Worm (Caenorhabditis elegans): ENCODE data around the gene B0035.22.

B0035.22 gene

ce11 chrIV:11310624-11311023 is 4.3 kb upstream of the B0035.22 start, which contains the start of gene znf-207 (continued):
- peak; percentile 45 for TF ChIP-seq cnd-1 (tag; optimal IDR thresholded peaks at IDR 0.05)
- TF ChIP-seq ham-2 (GFP tag; optimal IDR thresholded peaks at IDR 0.05), result no peak
- TF ChIP-seq nhr-28 (tag; optimal IDR thresholded peaks at IDR 0.05), result no peak

ce11 chrIV:11311484-11311883 is 3.5 kb upstream of the B0035.22 start:
- TF ChIP-seq unc-120 (tag; optimal IDR thresholded peaks at IDR 0.05; ENCODE audit: poor library complexity, severe bottlenecking) (no peak), lsy-2 (tag; optimal IDR thresholded peaks at IDR 0.05) (no peak), sem-2 (GFP tag; optimal IDR thresholded peaks at IDR 0.05) (no peak), nhr-12 (tag; optimal IDR thresholded peaks at IDR 0.05) (no peak), mep-1 (tag; optimal IDR thresholded peaks at IDR 0.05) (no peak), pha-4 (tag; optimal IDR thresholded peaks at IDR 0.05) (no peak), sptf-1 (tag; optimal IDR thresholded peaks at IDR 0.05) (peak; percentile 21), mab-5 (tag; optimal IDR thresholded peaks at IDR 0.05) (no peak), lin-32 (GFP tag; optimal IDR thresholded peaks at IDR 0.05) (peak; percentile 38)

DNA sequence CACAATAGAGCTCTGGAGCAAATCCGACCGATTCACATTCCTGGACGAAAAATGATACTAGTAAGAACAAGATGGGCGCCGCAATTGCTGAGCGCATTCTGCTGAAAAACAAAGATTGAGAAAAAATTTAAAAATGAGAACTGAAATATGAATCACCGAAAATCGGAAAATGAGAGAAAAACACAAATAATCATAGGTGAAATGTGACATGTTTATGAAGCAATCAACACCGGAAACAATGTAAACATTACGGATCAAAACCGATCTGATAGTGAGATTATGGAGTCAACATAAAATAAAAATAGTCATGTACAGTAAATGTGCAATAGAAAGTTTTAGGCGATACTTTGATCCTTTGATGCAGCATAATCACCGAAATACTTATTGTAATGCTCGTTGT is 1.1 kb upstream of the B0035.22 start, which contains the start of gene dnj-2:
TSS of gene dnj-2 (minus strand) at position 101 of the 400 bp plus-strand sequence.
- TF ChIP-seq tbx-8 (GFP tag; optimal IDR thresholded peaks at IDR 0.05) (no peak), zip-8 (tag; optimal IDR thresholded peaks at IDR 0.05) (no peak), lsy-2 (tag; optimal IDR thresholded peaks at IDR 0.05) (no peak), nhr-12 (tag; optimal IDR thresholded peaks at IDR 0.05) (no peak), unc-120 (tag; optimal IDR thresholded peaks at IDR 0.05; ENCODE audit: poor library complexity, severe bottlenecking) (no peak), hlh-1 (tag; optimal IDR thresholded peaks at IDR 0.05) (no peak), mep-1 (tag; optimal IDR thresholded peaks at IDR 0.05) (no peak), lin-32 (GFP tag; optimal IDR thresholded peaks at IDR 0.05) (no peak), mls-2 (tag; optimal IDR thresholded peaks at IDR 0.05) (no peak), ham-2 (GFP tag; optimal IDR thresholded peaks at IDR 0.05) (no peak)

ce11 chrIV:11315688-11316087 is 735 bp downstream of the B0035.22 start:
- TF ChIP-seq tbx-8 (GFP tag; optimal IDR thresholded peaks at IDR 0.05) (no peak), unc-62 (GFP tag; optimal IDR thresholded peaks at IDR 0.05) (no peak), flh-1 (GFP tag; optimal IDR thresholded peaks at IDR 0.05) (no peak), sptf-1 (tag; optimal IDR thresholded peaks at IDR 0.05) (no peak)

DNA sequence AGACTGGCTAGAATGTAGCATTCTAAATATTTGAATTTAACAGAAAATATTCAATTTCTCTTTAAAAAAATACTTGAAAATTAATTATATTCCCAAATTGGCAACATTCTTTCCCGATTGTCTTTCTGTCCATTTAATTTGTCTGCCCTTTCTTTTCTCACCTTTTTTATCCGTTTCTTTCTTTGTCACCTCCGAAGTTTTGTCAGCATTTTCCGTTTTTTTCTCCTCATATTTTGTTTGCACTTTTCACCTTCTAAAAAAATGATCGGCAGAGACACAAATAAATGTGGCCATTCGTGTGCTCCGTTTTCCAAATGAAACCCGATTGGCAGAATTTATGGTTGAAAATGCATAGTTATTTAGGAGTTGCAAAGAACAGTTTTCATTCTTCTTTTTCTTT is 1.2 kb downstream of the B0035.22 start:
- TF ChIP-seq sptf-1 (tag; optimal IDR thresholded peaks at IDR 0.05) (no peak), drap-1 (GFP tag; optimal IDR thresholded peaks at IDR 0.05) (no peak), cnd-1 (tag; optimal IDR thresholded peaks at IDR 0.05) (no peak), M03D4.4 (tag; optimal IDR thresholded peaks at IDR 0.05) (no peak), elt-1 (tag; optimal IDR thresholded peaks at IDR 0.05; ENCODE audit: borderline replicate concordance, insufficient read depth) (no peak), ztf-11 (tag; optimal IDR thresholded peaks at IDR 0.05) (no peak), hlh-1 (tag; optimal IDR thresholded peaks at IDR 0.05) (no peak), elt-3 (tag; optimal IDR thresholded peaks at IDR 0.05) (no peak), nhr-76 (tag; optimal IDR thresholded peaks at IDR 0.05) (no peak), unc-39 (tag; optimal IDR thresholded peaks at IDR 0.05) (no peak), tbx-8 (GFP tag; optimal IDR thresholded peaks at IDR 0.05) (no peak), mep-1 (tag; optimal IDR thresholded peaks at IDR 0.05) (no peak), unc-62 (GFP tag; optimal IDR thresholded peaks at IDR 0.05) (no peak)

DNA sequence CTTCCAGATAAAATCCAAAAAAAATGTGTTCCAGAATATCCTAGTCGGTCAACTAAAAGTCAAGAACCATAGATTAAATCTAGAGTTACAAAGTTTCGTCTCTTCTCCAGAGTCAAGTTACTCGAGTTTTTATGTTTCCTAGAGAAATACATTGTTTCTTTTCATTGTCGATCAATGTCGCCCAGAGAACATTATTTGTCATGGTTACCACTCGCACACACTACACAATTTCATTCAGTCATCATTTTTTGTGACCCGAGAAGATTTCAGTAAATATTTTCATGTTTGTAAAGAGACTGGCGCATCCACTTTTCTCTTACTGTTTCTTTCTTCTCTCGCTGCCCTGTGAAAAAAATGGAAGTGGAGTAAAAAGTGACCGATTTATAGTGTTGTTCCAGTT is 1.7 kb downstream of the B0035.22 start:
- TF ChIP-seq mab-5 (tag; optimal IDR thresholded peaks at IDR 0.05) (no peak), sem-2 (GFP tag; optimal IDR thresholded peaks at IDR 0.05) (no peak), M03D4.4 (tag; optimal IDR thresholded peaks at IDR 0.05) (no peak), ceh-83 (GFP tag; optimal IDR thresholded peaks at IDR 0.05) (no peak), nhr-12 (tag; optimal IDR thresholded peaks at IDR 0.05) (no peak), snpc-4 (tag; optimal IDR thresholded peaks at IDR 0.05) (no peak), elt-1 (tag; optimal IDR thresholded peaks at IDR 0.05; ENCODE audit: borderline replicate concordance, insufficient read depth) (no peak), nhr-237 (tag; optimal IDR thresholded peaks at IDR 0.05) (no peak), cnd-1 (tag; optimal IDR thresholded peaks at IDR 0.05) (no peak), nhr-2 (tag; optimal IDR thresholded peaks at IDR 0.05) (no peak)

Measured in whole organism, mixed stage, embryonic.